Fruit fly (Drosophila melanogaster) whole organism, pupa: ENCODE measurements around the gene CG18558.

Experiments
- CG10348 ChIP-seq: fragments of 200-800 bp; sonication (Bioruptor generic); IDR thresholded peaks from 2 replicates; pipeline ENCODE4 v1.3.6; 2022; ENCODE audit warnings: missing biosample characterization, missing genetic modification characterization
- CG12605 ChIP-seq: fragments of 200-800 bp; sonication (Bioruptor generic); IDR thresholded peaks from 2 replicates; pipeline ENCODE4 v1.3.6; 2022; ENCODE audit warnings: missing biosample characterization, missing genetic modification characterization
- CG32121 ChIP-seq: fragments of 200-800 bp; sonication (Bioruptor generic); IDR thresholded peaks from 2 replicates; pipeline ENCODE4 v1.3.6; 2022; ENCODE audit warnings: missing biosample characterization, missing genetic modification characterization
- CG8159 ChIP-seq: fragments of 200-800 bp; sonication (Bioruptor generic); optimal IDR thresholded peaks from 3 replicates; lab custom pipeline; 2018; ENCODE audit warnings: missing biosample characterization, mild to moderate bottlenecking, missing genetic modification characterization, moderate library complexity
- CG8301 ChIP-seq: fragments of 200-800 bp; sonication (Bioruptor generic); optimal IDR thresholded peaks from 2 replicates; lab custom pipeline; 2018; ENCODE audit warnings: missing biosample characterization, mild to moderate bottlenecking, missing genetic modification characterization
- CG9948 ChIP-seq: fragments of 200-800 bp; sonication (Bioruptor generic); optimal IDR thresholded peaks from 2 replicates; lab custom pipeline; 2018; ENCODE audit warnings: missing biosample characterization, mild to moderate bottlenecking, missing genetic modification characterization, moderate library complexity
- EcR ChIP-seq: fragments of 200-800 bp; sonication (Bioruptor generic); optimal IDR thresholded peaks from 3 replicates; lab custom pipeline; 2019; ENCODE audit warnings: missing biosample characterization, missing genetic modification characterization, mild to moderate bottlenecking, moderate library complexity, missing genetic modification reagents
- Ets98B ChIP-seq: fragments of 200-800 bp; sonication (Bioruptor generic); IDR thresholded peaks from 2 replicates; pipeline ENCODE4 v1.3.6; 2022; ENCODE audit warnings: missing biosample characterization, missing genetic modification characterization
- Pif1B ChIP-seq: fragments of 200-800 bp; sonication (Bioruptor generic); optimal IDR thresholded peaks from 3 replicates; lab custom pipeline; 2016; ENCODE audit warnings: missing biosample characterization, missing genetic modification characterization
- Snoo ChIP-seq: fragments of 200-800 bp; sonication (Bioruptor generic); optimal IDR thresholded peaks from 3 replicates; lab custom pipeline; 2017; ENCODE audit warnings: missing biosample characterization, mild to moderate bottlenecking, missing genetic modification characterization, inconsistent platforms
- fd96Ca ChIP-seq: fragments of 200-800 bp; sonication (Bioruptor generic); IDR thresholded peaks from 3 replicates; pipeline ENCODE4 v1.3.6; 2022; ENCODE audit warnings: missing biosample characterization, missing genetic modification characterization
- rn ChIP-seq: fragments of 200-800 bp; sonication (Bioruptor generic); IDR thresholded peaks from 2 replicates; pipeline ENCODE4 v1.3.6; 2022; ENCODE audit warnings: missing biosample characterization, missing genetic modification characterization

dm6 chr2L:2883703-2884294, 39.5 kb upstream of the CG18558 start:
- TF ChIP-seq CG32121 (no peak), EcR (GFP tag; lab: Kevin White, UChicago) (no peak), CG8301 (tag; lab: Kevin White, UChicago) (no peak), rn (GFP tag; lab: Robert Waterston, UW) (no peak), Pif1B (GFP tag; lab: Kevin White, UChicago) (no peak), Ets98B (GFP tag; lab: Robert Waterston, UW) (no peak), CG9948 (tag; lab: Kevin White, UChicago) (no peak), CG10348 (no peak), Snoo (tag; lab: Kevin White, UChicago) (no peak), CG8159 (tag; lab: Kevin White, UChicago) (no peak), CG12605 (no peak), fd96Ca (GFP tag; lab: Robert Waterston, UW) (no peak)
